Worm (Caenorhabditis elegans): ENCODE results near the gene C14C11.4.

DNA sequence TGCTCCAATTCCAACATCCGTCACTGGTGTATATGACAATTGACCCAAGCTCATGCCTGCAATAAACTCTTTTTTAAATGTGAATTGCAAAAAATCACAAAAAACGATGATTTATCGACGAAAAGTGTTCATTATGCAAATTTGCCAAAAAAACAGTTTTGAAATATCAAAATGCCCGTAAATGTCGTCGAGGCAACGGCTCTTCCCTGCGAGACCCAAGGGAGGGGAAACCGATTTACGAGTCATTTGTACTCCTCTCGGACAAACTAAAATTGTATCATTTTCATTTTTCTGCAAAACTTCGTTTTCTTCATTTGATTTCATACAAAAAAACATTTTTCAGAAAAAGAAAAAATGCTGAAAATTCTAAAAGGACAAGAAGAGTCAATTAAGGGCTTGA is 37.1 kb downstream of the C14C11.4 start, which contains the start of the genes hmgs-1 and F25B4.4:
- TF ChIP-seq ets-7 (tag; optimal IDR thresholded peaks at IDR 0.05): no peak
- TF ChIP-seq ama-1 (optimal IDR thresholded peaks at IDR 0.05): no peak
- TF ChIP-seq aly-1 (tag; optimal IDR thresholded peaks at IDR 0.05): no peak
- 0 out of 2 replicates have a peak, but pooled peaks have one; percentile 50 for TF ChIP-seq pes-1 (GFP tag; IDR thresholded peaks at IDR 0.05)
- no peak for TF ChIP-seq hmbx-1 (tag; optimal IDR thresholded peaks at IDR 0.05)
- no peak for TF ChIP-seq sea-1 (GFP tag; conservative IDR thresholded peaks at IDR 0.05)
- TF ChIP-seq flt-1 (GFP tag; IDR thresholded peaks at IDR 0.05): no peak
- TF ChIP-seq tbx-11 (GFP tag; IDR thresholded peaks at IDR 0.05): no peak
- no peak for TF ChIP-seq scrt-1 (GFP tag; IDR thresholded peaks at IDR 0.05)
- TF ChIP-seq hmg-4 (GFP tag; optimal IDR thresholded peaks at IDR 0.05): no peak
- TF ChIP-seq B0310.2 (tag; optimal IDR thresholded peaks at IDR 0.05): no peak
- TF ChIP-seq F13C5.2 (tag; optimal IDR thresholded peaks at IDR 0.05): peak; percentile 42
- TF ChIP-seq ceh-36 (tag; optimal IDR thresholded peaks at IDR 0.05): no peak
- no peak for TF ChIP-seq tbx-37 (GFP tag; conservative IDR thresholded peaks at IDR 0.05)
